Worm (Caenorhabditis elegans): Measurements from ENCODE around the gene col-142.

DNA sequence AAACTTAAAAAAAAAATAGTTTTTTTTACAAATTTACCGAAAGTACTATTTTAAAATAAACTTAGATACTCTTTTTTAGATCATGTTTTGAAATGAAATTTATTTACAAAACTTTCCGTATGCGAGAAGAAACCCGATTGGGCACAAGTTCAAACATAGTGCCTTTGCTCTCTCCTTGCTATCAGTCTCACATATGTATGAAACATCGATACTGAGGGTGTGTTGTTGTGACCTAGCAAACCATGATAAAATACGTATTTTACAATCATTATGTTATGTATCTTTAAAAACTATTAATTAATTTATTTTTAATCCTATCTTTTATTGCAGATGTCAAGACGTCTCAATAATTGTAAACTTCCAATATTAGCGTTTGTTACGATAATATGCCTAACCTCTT, 20.9 kb upstream of the col-142 start:
- TF ChIP-seq him-1 (tag; optimal IDR thresholded peaks at IDR 0.05), result no peak
- TF ChIP-seq W03F9.2 (tag; optimal IDR thresholded peaks at IDR 0.05), result no peak
